Fruit fly (Drosophila melanogaster) whole organism, embryonic: ENCODE data around the gene Elp4.

Experiments used
- ATbp ChIP-seq: fragments of 200-800 bp; sonication (Bioruptor generic); optimal IDR thresholded peaks from 2 replicates; lab custom pipeline; 2017; ENCODE audit warnings: missing biosample characterization, mild to moderate bottlenecking, missing genetic modification characterization, missing genetic modification reagents
- Adf1 ChIP-seq: fragments of 200-800 bp; sonication (Bioruptor generic); IDR thresholded peaks from 2 replicates; pipeline ENCODE4 v1.3.6; 2022; ENCODE audit warnings: missing biosample characterization, missing genetic modification characterization
- CG10366 ChIP-seq: fragments of 200-800 bp; sonication (Bioruptor generic); IDR thresholded peaks from 2 replicates; pipeline ENCODE4 v1.3.6; 2022; ENCODE audit warnings: missing biosample characterization, missing genetic modification characterization
- CG12071 ChIP-seq: fragments of 200-800 bp; sonication (Bioruptor generic); optimal IDR thresholded peaks from 3 replicates; lab custom pipeline; 2018; ENCODE audit warnings: missing biosample characterization, mild to moderate bottlenecking, missing genetic modification characterization
- CG12104 ChIP-seq: fragments of 200-800 bp; sonication (Bioruptor generic); optimal IDR thresholded peaks from 3 replicates; lab custom pipeline; 2016; ENCODE audit warnings: missing biosample characterization, missing genetic modification characterization
- CG1792 ChIP-seq: fragments of 200-800 bp; sonication (Bioruptor generic); optimal IDR thresholded peaks from 2 replicates; lab custom pipeline; 2016; ENCODE audit warnings: missing biosample characterization, missing genetic modification characterization
- CG18011 ChIP-seq: fragments of 200-800 bp; sonication (Bioruptor generic); optimal IDR thresholded peaks from 2 replicates; lab custom pipeline; 2017; ENCODE audit warnings: missing biosample characterization, missing genetic modification characterization, mild to moderate bottlenecking, moderate library complexity, missing genotype
- CG18262 ChIP-seq: fragments of 200-800 bp; optimal IDR thresholded peaks from 3 replicates; lab custom pipeline; 2019; ENCODE audit warnings: missing biosample characterization, mild to moderate bottlenecking, missing genetic modification characterization, moderate library complexity
- CG2712 ChIP-seq: fragments of 200-800 bp; optimal IDR thresholded peaks from 3 replicates; lab custom pipeline; 2019; ENCODE audit warnings: missing biosample characterization, mild to moderate bottlenecking, missing genetic modification characterization, moderate library complexity
- CG30403 ChIP-seq: fragments of 200-800 bp; sonication (Bioruptor generic); optimal IDR thresholded peaks from 3 replicates; lab custom pipeline; 2016; ENCODE audit warnings: missing biosample characterization, missing genetic modification characterization
- CG3281 ChIP-seq: fragments of 200-800 bp; sonication (Bioruptor generic); optimal IDR thresholded peaks from 3 replicates; lab custom pipeline; 2017; ENCODE audit warnings: missing biosample characterization, mild to moderate bottlenecking, missing genetic modification characterization
- CG34422 ChIP-seq: fragments of 200-800 bp; sonication (Bioruptor generic); IDR thresholded peaks from 3 replicates; pipeline ENCODE4 v1.3.6; 2022; ENCODE audit warnings: missing biosample characterization, missing genetic modification characterization
- CG3838 ChIP-seq: fragments of 200-800 bp; sonication (Bioruptor generic); optimal IDR thresholded peaks from 3 replicates; lab custom pipeline; 2016; ENCODE audit warnings: missing biosample characterization, missing genetic modification characterization
- CG4707 ChIP-seq: fragments of 200-800 bp; sonication (Bioruptor generic); optimal IDR thresholded peaks from 2 replicates; lab custom pipeline; 2018; ENCODE audit warnings: missing biosample characterization, mild to moderate bottlenecking, missing genetic modification characterization, moderate library complexity
- CG5953 ChIP-seq: fragments of 200-800 bp; sonication (Bioruptor generic); IDR thresholded peaks from 2 replicates; pipeline ENCODE4 v1.3.6; 2022; ENCODE audit warnings: missing biosample characterization, missing genetic modification characterization
- CG8388 ChIP-seq: fragments of 200-800 bp; sonication (Bioruptor generic); optimal IDR thresholded peaks from 2 replicates; lab custom pipeline; 2019; ENCODE audit warnings: missing biosample characterization, mild to moderate bottlenecking, missing genetic modification characterization, moderate library complexity
- CG9817 ChIP-seq: fragments of 200-800 bp; sonication (Bioruptor generic); optimal IDR thresholded peaks from 2 replicates; lab custom pipeline; 2018; ENCODE audit warnings: missing biosample characterization, mild to moderate bottlenecking, missing genetic modification characterization, moderate library complexity
- CrebB ChIP-seq: fragments of 200-800 bp; sonication (Bioruptor generic); optimal IDR thresholded peaks from 3 replicates; lab custom pipeline; 2018; ENCODE audit warnings: missing biosample characterization, mild to moderate bottlenecking, missing genetic modification characterization
- Dek ChIP-seq: fragments of 200-800 bp; sonication (Bioruptor generic); optimal IDR thresholded peaks from 3 replicates; lab custom pipeline; 2019; ENCODE audit warnings: missing biosample characterization, mild to moderate bottlenecking, missing genetic modification characterization, moderate library complexity
- Nf-YC ChIP-seq: fragments of 200-800 bp; optimal IDR thresholded peaks from 3 replicates; lab custom pipeline; 2019; ENCODE audit warnings: missing biosample characterization, mild to moderate bottlenecking, missing genetic modification characterization, moderate library complexity
- Sin3A ChIP-seq: fragments of >200 bp; optimal IDR thresholded peaks from 2 replicates; lab custom pipeline; 2018
- Sox102F ChIP-seq: fragments of 200-800 bp; sonication (Bioruptor generic); optimal IDR thresholded peaks from 2 replicates; lab custom pipeline; 2018; ENCODE audit warnings: missing biosample characterization, mild to moderate bottlenecking, missing genetic modification characterization, moderate library complexity
- Sry-β ChIP-seq: fragments of 200-800 bp; sonication (Bioruptor generic); optimal IDR thresholded peaks from 2 replicates; lab custom pipeline; 2018; ENCODE audit warnings: missing biosample characterization, mild to moderate bottlenecking, missing genetic modification characterization, moderate library complexity
- Taf1 ChIP-seq: fragments of 200-800 bp; sonication (Bioruptor generic); IDR thresholded peaks from 2 replicates; pipeline ENCODE4 v1.3.6; 2022; ENCODE audit warnings: missing biosample characterization, missing genetic modification characterization
- az2 ChIP-seq: fragments of 200-800 bp; sonication (Bioruptor generic); optimal IDR thresholded peaks from 3 replicates; lab custom pipeline; 2016; ENCODE audit warnings: missing biosample characterization, missing genetic modification characterization
- bowl ChIP-seq: fragments of 200-800 bp; sonication (Bioruptor generic); IDR thresholded peaks from 2 replicates; pipeline ENCODE4 v1.3.6; 2022; ENCODE audit warnings: missing biosample characterization, missing genetic modification characterization
- chinmo ChIP-seq: fragments of 200-800 bp; sonication (Bioruptor generic); IDR thresholded peaks from 4 replicates; pipeline ENCODE4 v1.3.6; 2022; ENCODE audit warnings: missing biosample characterization, missing genetic modification characterization; ENCODE audit not compliant: partially characterized antibody
- croc ChIP-seq: fragments of 200-800 bp; sonication (Bioruptor generic); conservative IDR thresholded peaks from 3 replicates; pipeline ENCODE4 v1.3.6; 2022; ENCODE audit warnings: missing biosample characterization, missing genetic modification characterization
- exex ChIP-seq: fragments of 200-800 bp; sonication (Bioruptor generic); optimal IDR thresholded peaks from 4 replicates; lab custom pipeline; 2018; ENCODE audit warnings: missing biosample characterization, mild to moderate bottlenecking, missing genetic modification characterization, moderate library complexity
- fu2 ChIP-seq: fragments of 200-800 bp; sonication (Bioruptor generic); optimal IDR thresholded peaks from 2 replicates; lab custom pipeline; 2016; ENCODE audit warnings: missing biosample characterization, missing genetic modification characterization
- hb ChIP-seq: fragments of 200-800 bp; sonication (Bioruptor generic); IDR thresholded peaks from 3 replicates; pipeline ENCODE4 v1.3.6; 2022; ENCODE audit warnings: missing biosample characterization, missing genetic modification characterization; ENCODE audit not compliant: partially characterized antibody
- ind ChIP-seq: fragments of 200-800 bp; sonication (Bioruptor generic); optimal IDR thresholded peaks from 3 replicates; lab custom pipeline; 2016; ENCODE audit warnings: missing biosample characterization, missing genetic modification characterization
- inv ChIP-seq: fragments of 200-800 bp; sonication (Bioruptor generic); IDR thresholded peaks from 2 replicates; pipeline ENCODE4 v1.3.6; 2022; ENCODE audit warnings: missing biosample characterization, missing genetic modification characterization; ENCODE audit not compliant: partially characterized antibody
- kni ChIP-seq: fragments of 200-800 bp; sonication (Bioruptor generic); optimal IDR thresholded peaks from 3 replicates; lab custom pipeline; 2017; ENCODE audit warnings: mild to moderate bottlenecking, missing biosample characterization, missing genetic modification reagents, missing genetic modification characterization
- lab ChIP-seq: fragments of 200-800 bp; sonication (Bioruptor generic); optimal IDR thresholded peaks from 3 replicates; lab custom pipeline; 2017; ENCODE audit warnings: missing biosample characterization, missing genetic modification characterization, mild to moderate bottlenecking, moderate library complexity, missing genetic modification reagents
- nau ChIP-seq: fragments of 200-800 bp; sonication (Bioruptor generic); optimal IDR thresholded peaks from 3 replicates; lab custom pipeline; 2017; ENCODE audit warnings: missing biosample characterization, mild to moderate bottlenecking, missing genetic modification characterization, missing genetic modification reagents
- oc ChIP-seq: fragments of 200-800 bp; sonication (Bioruptor generic); optimal IDR thresholded peaks from 2 replicates; lab custom pipeline; 2018; ENCODE audit warnings: missing biosample characterization, mild to moderate bottlenecking, missing genetic modification characterization, moderate library complexity
- pfk ChIP-seq: fragments of 200-800 bp; sonication (Bioruptor generic); optimal IDR thresholded peaks from 2 replicates; lab custom pipeline; 2018; ENCODE audit warnings: missing biosample characterization, mild to moderate bottlenecking, missing genetic modification characterization, moderate library complexity
- pita ChIP-seq: fragments of 200-800 bp; sonication (Bioruptor generic); optimal IDR thresholded peaks from 2 replicates; lab custom pipeline; 2017; ENCODE audit warnings: missing biosample characterization, mild to moderate bottlenecking, missing genetic modification characterization
- ranshi ChIP-seq: fragments of 200-800 bp; sonication (Bioruptor generic); IDR thresholded peaks from 2 replicates; pipeline ENCODE4 v1.3.6; 2022; ENCODE audit warnings: missing biosample characterization, missing genetic modification characterization
- salm ChIP-seq: fragments of 200-800 bp; sonication (Bioruptor generic); optimal IDR thresholded peaks from 2 replicates; lab custom pipeline; 2018; ENCODE audit warnings: missing biosample characterization, mild to moderate bottlenecking, missing genetic modification characterization
- sd ChIP-seq: fragments of 200-800 bp; sonication (Bioruptor generic); optimal IDR thresholded peaks from 3 replicates; lab custom pipeline; 2018; ENCODE audit warnings: missing biosample characterization, mild to moderate bottlenecking, missing genetic modification characterization, moderate library complexity
- sna ChIP-seq: fragments of 200-800 bp; sonication (Bioruptor generic); IDR thresholded peaks from 2 replicates; pipeline ENCODE4 v1.3.6; 2022; ENCODE audit warnings: missing biosample characterization, missing genetic modification characterization; ENCODE audit not compliant: partially characterized antibody
- so ChIP-seq: fragments of 200-800 bp; sonication (Bioruptor generic); IDR thresholded peaks from 3 replicates; pipeline ENCODE4 v1.3.6; 2022; ENCODE audit warnings: missing biosample characterization, missing genetic modification characterization
- twi ChIP-seq: fragments of 200-800 bp; optimal IDR thresholded peaks from 2 replicates; lab custom pipeline; 2019; ENCODE audit warnings: missing biosample characterization, mild to moderate bottlenecking, missing genetic modification characterization, moderate library complexity
- vvl ChIP-seq: fragments of 200-800 bp; sonication (Bioruptor generic); IDR thresholded peaks from 2 replicates; pipeline ENCODE4 v1.3.6; 2022; ENCODE audit warnings: missing biosample characterization, missing genetic modification characterization
- wdn ChIP-seq: fragments of 200-800 bp; sonication (Bioruptor generic); IDR thresholded peaks from 2 replicates; pipeline ENCODE4 v1.3.6; 2022; ENCODE audit warnings: missing biosample characterization, missing genetic modification characterization

Elp4 gene

dm6 chr2L:5547288-5547777, 23.4 kb downstream of the Elp4 start (continued):
- TF ChIP-seq CG3838 (GFP tag; lab: Kevin White, UChicago) (no peak), sd (tag; lab: Kevin White, UChicago) (peak; percentile 48), fu2 (GFP tag; lab: Kevin White, UChicago) (no peak), pita (GFP tag; lab: Kevin White, UChicago) (no peak), az2 (no peak), CG3281 (GFP tag; lab: Kevin White, UChicago) (peak; percentile 13), pfk (GFP tag; lab: Kevin White, UChicago) (no peak), wdn (GFP tag; lab: Robert Waterston, UW) (no peak), Adf1 (GFP tag; lab: Robert Waterston, UW) (no peak), CG18011 (GFP tag; lab: Kevin White, UChicago) (no peak), ranshi (no peak), Taf1 (GFP tag; lab: Robert Waterston, UW) (no peak), ATbp (GFP tag; lab: Kevin White, UChicago) (peak; percentile 30), hb (GFP tag; lab: Robert Waterston, UW) (no peak), CG34422 (no peak), CG12071 (GFP tag; lab: Kevin White, UChicago) (peak; percentile 16), Nf-YC (tag; lab: Kevin White, UChicago) (no peak), CG12104 (GFP tag; lab: Kevin White, UChicago) (no peak), vvl (GFP tag; lab: Robert Waterston, UW) (no peak), Dek (tag; lab: Kevin White, UChicago) (no peak), CG2712 (tag; lab: Kevin White, UChicago) (no peak), sna (GFP tag; lab: Robert Waterston, UW) (no peak; the same call in 1 of the 2 replicates), kni (GFP tag; lab: Kevin White, UChicago) (peak; percentile 33), bowl (GFP tag; lab: Robert Waterston, UW) (no peak), exex (tag; lab: Kevin White, UChicago) (peak; percentile 93), CG18262 (no peak), Sox102F (GFP tag; lab: Kevin White, UChicago) (no peak), CG30403 (GFP tag; lab: Kevin White, UChicago) (no peak), CG1792 (GFP tag; lab: Kevin White, UChicago) (no peak), lab (peak; percentile 47), CrebB (tag; lab: Kevin White, UChicago) (peak; percentile 57), Sry-β (no peak), ind (no peak), croc (GFP tag; lab: Robert Waterston, UW) (no peak), oc (tag; lab: Kevin White, UChicago) (no peak), inv (no peak), chinmo (GFP tag; lab: Robert Waterston, UW) (no peak), CG9817 (tag; lab: Kevin White, UChicago) (no peak), CG10366 (GFP tag; lab: Robert Waterston, UW) (no peak), CG4707 (no peak), salm (tag; lab: Kevin White, UChicago) (peak; percentile 30), so (GFP tag; lab: Robert Waterston, UW) (no peak), twi (tag; lab: Kevin White, UChicago) (no peak), nau (GFP tag; lab: Kevin White, UChicago) (no peak), CG5953 (GFP tag; lab: Robert Waterston, UW) (no peak), Sin3A (no peak), CG8388 (GFP tag; lab: Kevin White, UChicago) (no peak)
